Fruit fly (Drosophila melanogaster): ENCODE results near the gene ATPsynG.
A peak's percentile ranks its signal among the peaks of the same experiment; 100 is the strongest.

Gene ATPsynG

dm6 chr2L:10988026-10988425 lies 11.8 kb upstream of the ATPsynG start:
- no peak for TF ChIP-seq Gug (GFP tag; IDR thresholded peaks at IDR 0.05)
- TF ChIP-seq CG10631 (GFP tag; optimal IDR thresholded peaks at IDR 0.05), result no peak
- no peak for TF ChIP-seq salr (GFP tag; optimal IDR thresholded peaks at IDR 0.05)
- no peak for TF ChIP-seq CG31627 (GFP tag; optimal IDR thresholded peaks at IDR 0.05)
- TF ChIP-seq fd59A (GFP tag; optimal IDR thresholded peaks at IDR 0.05), result no peak
- no peak for TF ChIP-seq CG6163 (GFP tag; IDR thresholded peaks at IDR 0.05)
- no peak for TF ChIP-seq CG6792 (GFP tag; optimal IDR thresholded peaks at IDR 0.05)
- no peak for TF ChIP-seq Smox (GFP tag; optimal IDR thresholded peaks at IDR 0.05)

dm6 chr2L:10987370-10987853 lies 11.2 kb upstream of the ATPsynG start, which contains the start of the genes piwi and CG12253:
Gene piwi, minus strand, starts transcription at chr2L:10987420.
Gene CG12253, plus strand, starts transcription at chr2L:10987806.
- TF ChIP-seq CG4318 (GFP tag; optimal IDR thresholded peaks at IDR 0.05), result peak; percentile 79
- peak; percentile 14 for TF ChIP-seq dac (GFP tag; optimal IDR thresholded peaks at IDR 0.05)
- TF ChIP-seq achi (GFP tag; optimal IDR thresholded peaks at IDR 0.05), result no peak
- peak; percentile 54 for TF ChIP-seq CG3032 (tag; optimal IDR thresholded peaks at IDR 0.05)
- no peak for TF ChIP-seq Lpt (GFP tag; optimal IDR thresholded peaks at IDR 0.05)
- TF ChIP-seq CG11762 (GFP tag; optimal IDR thresholded peaks at IDR 0.05; ENCODE audit: insufficient read depth), result no peak
- peak; percentile 50 for TF ChIP-seq Ets21C (GFP tag; optimal IDR thresholded peaks at IDR 0.05)
- peak; percentile 63 for TF ChIP-seq Sox15 (GFP tag; optimal IDR thresholded peaks at IDR 0.05)
- TF ChIP-seq CG9139 (GFP tag; optimal IDR thresholded peaks at IDR 0.05), result no peak
- no peak for TF ChIP-seq CG8319 (GFP tag; optimal IDR thresholded peaks at IDR 0.05)
- TF ChIP-seq CG6792 (GFP tag; optimal IDR thresholded peaks at IDR 0.05), result no peak
- peak; percentile 69 for TF ChIP-seq fkh (GFP tag; optimal IDR thresholded peaks at IDR 0.05)
- TF ChIP-seq CG1621 (tag; optimal IDR thresholded peaks at IDR 0.05), result no peak
- no peak for TF ChIP-seq CG6808 (GFP tag; optimal IDR thresholded peaks at IDR 0.05)
- TF ChIP-seq pdm3 (GFP tag; optimal IDR thresholded peaks at IDR 0.05), result no peak
- no peak for TF ChIP-seq CG32006 (GFP tag; optimal IDR thresholded peaks at IDR 0.05)
- peak; percentile 46 for TF ChIP-seq cyc (GFP tag; optimal IDR thresholded peaks at IDR 0.05)
- TF ChIP-seq CG10631 (GFP tag; optimal IDR thresholded peaks at IDR 0.05), result peak; percentile 82
- TF ChIP-seq topi (GFP tag; optimal IDR thresholded peaks at IDR 0.05), result peak; percentile 55
- no peak for TF ChIP-seq Hr39 (GFP tag; optimal IDR thresholded peaks at IDR 0.05)
- TF ChIP-seq Eip75B (GFP tag; optimal IDR thresholded peaks at IDR 0.05), result peak; percentile 36
- TF ChIP-seq Sox14 (GFP tag; optimal IDR thresholded peaks at IDR 0.05), result no peak
- peak; percentile 58 for TF ChIP-seq Hr4 (GFP tag; optimal IDR thresholded peaks at IDR 0.05)
- TF ChIP-seq Gug (GFP tag; IDR thresholded peaks at IDR 0.05), result no peak
- TF ChIP-seq CG3919 (GFP tag; optimal IDR thresholded peaks at IDR 0.05), result no peak
- TF ChIP-seq Met (GFP tag; optimal IDR thresholded peaks at IDR 0.05), result peak; percentile 34
- TF ChIP-seq CG6854 (GFP tag; optimal IDR thresholded peaks at IDR 0.05), result no peak
- TF ChIP-seq CG11902 (GFP tag; optimal IDR thresholded peaks at IDR 0.05), result peak; percentile 18
- TF ChIP-seq CG31627 (GFP tag; optimal IDR thresholded peaks at IDR 0.05), result peak; percentile 65
- TF ChIP-seq svp (GFP tag), result no peak
- no peak for TF ChIP-seq Smox (GFP tag; optimal IDR thresholded peaks at IDR 0.05)
- no peak for TF ChIP-seq fd85E (GFP tag; optimal IDR thresholded peaks at IDR 0.05)
- no peak for TF ChIP-seq Eip78C (GFP tag)
- TF ChIP-seq net (GFP tag; optimal IDR thresholded peaks at IDR 0.05), result no peak
- TF ChIP-seq salr (GFP tag; optimal IDR thresholded peaks at IDR 0.05), result no peak
- TF ChIP-seq fd59A (GFP tag; optimal IDR thresholded peaks at IDR 0.05), result peak; percentile 37
- TF ChIP-seq ss (GFP tag; optimal IDR thresholded peaks at IDR 0.05), result no peak
- TF ChIP-seq CG7368 (GFP tag; optimal IDR thresholded peaks at IDR 0.05), result no peak
- no peak for TF ChIP-seq CG11294 (GFP tag; IDR thresholded peaks at IDR 0.05)
- peak; percentile 66 for TF ChIP-seq CG8632 (GFP tag; optimal IDR thresholded peaks at IDR 0.05)
- TF ChIP-seq CG15336 (GFP tag; IDR thresholded peaks at IDR 0.05), result peak; percentile 84
- TF ChIP-seq CG10669 (GFP tag; optimal IDR thresholded peaks at IDR 0.05), result no peak
- TF ChIP-seq vri (GFP tag; optimal IDR thresholded peaks at IDR 0.05), result no peak
- no peak for TF ChIP-seq CG6276 (GFP tag; optimal IDR thresholded peaks at IDR 0.05)
- no peak for TF ChIP-seq CG16779 (tag; optimal IDR thresholded peaks at IDR 0.05)
- peak; percentile 66 for TF ChIP-seq lz (GFP tag; optimal IDR thresholded peaks at IDR 0.05)
- TF ChIP-seq acj6 (GFP tag; optimal IDR thresholded peaks at IDR 0.05), result peak; percentile 77
- TF ChIP-seq CG34406 (GFP tag; optimal IDR thresholded peaks at IDR 0.05), result no peak
- no peak for TF ChIP-seq Blimp-1 (GFP tag; optimal IDR thresholded peaks at IDR 0.05)

Measured in whole organism, prepupa.